Worm (Caenorhabditis elegans) whole organism, L4 larva: ENCODE results near the gene T25C12.3.

Experiments
- D1046.2 ChIP-seq: fragments of 200-800 bp; sonication (Bioruptor generic); IDR thresholded peaks from 2 replicates; pipeline ENCODE4 v1.3.6; 2022; ENCODE audit warnings: missing genetic modification characterization, missing compliant biosample characterization
- Y105C5A.15 ChIP-seq: fragments of 200-800 bp; sonication (Bioruptor generic); IDR thresholded peaks from 2 replicates; pipeline ENCODE4 v1.3.6; 2022; ENCODE audit warnings: missing genetic modification characterization, missing compliant biosample characterization
- Y48G9A.11 ChIP-seq: fragments of 200-800 bp; sonication (Bioruptor generic); IDR thresholded peaks from 2 replicates; pipeline ENCODE4 v1.3.6; 2022; ENCODE audit warnings: missing genetic modification reagents, missing genetic modification characterization, missing compliant biosample characterization
- Y5F2A.4 ChIP-seq: fragments of 200-800 bp; sonication (Bioruptor generic); optimal IDR thresholded peaks from 2 replicates; lab custom pipeline; 2018; ENCODE audit warnings: mild to moderate bottlenecking, missing genetic modification characterization, missing compliant biosample characterization
- Y75B8A.6 ChIP-seq: fragments of 200-800 bp; sonication (Bioruptor generic); IDR thresholded peaks from 2 replicates; pipeline ENCODE4 v1.3.6; 2022; ENCODE audit warnings: missing genetic modification reagents, missing genetic modification characterization, missing compliant biosample characterization
- ZK546.5 ChIP-seq, 2 experiments: sonication (generic microtip); optimal IDR thresholded peaks; 2 replicates each; lab custom pipeline; 2017; ENCODE audit warnings: missing biosample characterization in 2 of 2, missing genetic modification characterization in 2 of 2
- aha-1 ChIP-seq: fragments of 150-350 bp; peaks from one replicate; lab custom pipeline; 2014; ENCODE audit warnings: missing biosample characterization, missing genetic modification characterization
- aly-2 ChIP-seq: sonication (generic microtip); optimal IDR thresholded peaks from 2 replicates; lab custom pipeline; 2018; ENCODE audit warnings: missing biosample characterization, missing genetic modification characterization
- arid-1 ChIP-seq: fragments of 200-800 bp; sonication (Bioruptor generic); conservative IDR thresholded peaks from 2 replicates; pipeline ENCODE4 v1.3.6; 2022; ENCODE audit warnings: missing genetic modification reagents, missing genetic modification characterization, missing compliant biosample characterization
- ceh-20 ChIP-seq: fragments of 200-800 bp; sonication (Bioruptor generic); IDR thresholded peaks from 2 replicates; pipeline ENCODE4 v1.3.6; 2022; ENCODE audit warnings: missing genetic modification reagents, missing genetic modification characterization, missing compliant biosample characterization
- ceh-32 ChIP-seq: sonication (generic microtip); optimal IDR thresholded peaks from 2 replicates; lab custom pipeline; 2016; ENCODE audit warnings: mild to moderate bottlenecking, missing genetic modification characterization, missing compliant biosample characterization; ENCODE audit not compliant: poor library complexity
- ceh-44 ChIP-seq: fragments of 200-800 bp; sonication (Bioruptor generic); IDR thresholded peaks from 2 replicates; pipeline ENCODE4 v1.3.6; 2022; ENCODE audit warnings: missing genetic modification reagents, missing genetic modification characterization, missing compliant biosample characterization
- ceh-82 ChIP-seq: sonication (generic microtip); optimal IDR thresholded peaks from 2 replicates; lab custom pipeline; 2017; ENCODE audit warnings: missing biosample characterization, missing genetic modification characterization
- ces-1 ChIP-seq: fragments of 150-350 bp; sonication (generic microtip); optimal IDR thresholded peaks from 4 replicates; lab custom pipeline; 2014; ENCODE audit warnings: missing biosample characterization, missing genetic modification reagents, missing genetic modification characterization
- cey-2 ChIP-seq: sonication (generic microtip); optimal IDR thresholded peaks from 3 replicates; lab custom pipeline; 2017; ENCODE audit warnings: missing genetic modification characterization, mild to moderate bottlenecking, missing compliant biosample characterization, antibody characterized with exemption, borderline replicate concordance; ENCODE audit not compliant: insufficient read depth
- daf-19 ChIP-seq: fragments of 200-800 bp; sonication (Bioruptor generic); conservative IDR thresholded peaks from 2 replicates; pipeline ENCODE4 v1.3.6; 2022; ENCODE audit warnings: missing genetic modification characterization, missing compliant biosample characterization
- dmd-6 ChIP-seq: fragments of 200-800 bp; sonication (Bioruptor generic); IDR thresholded peaks from 2 replicates; pipeline ENCODE4 v1.3.6; 2022; ENCODE audit warnings: missing genetic modification reagents, missing genetic modification characterization, missing compliant biosample characterization
- dmd-8 ChIP-seq: fragments of 200-800 bp; sonication (Bioruptor generic); IDR thresholded peaks from 2 replicates; pipeline ENCODE4 v1.3.6; 2022; ENCODE audit warnings: missing genetic modification characterization, missing compliant biosample characterization
- egl-27 ChIP-seq: sonication (generic microtip); optimal IDR thresholded peaks from 3 replicates; lab custom pipeline; 2017; ENCODE audit warnings: missing biosample characterization, missing genetic modification reagents, missing genetic modification characterization
- fos-1 ChIP-seq: fragments of 150-350 bp; optimal IDR thresholded peaks from 2 replicates; lab custom pipeline; 2014; ENCODE audit warnings: missing biosample characterization, missing genetic modification characterization
- hlh-11 ChIP-seq: fragments of 200-800 bp; sonication (Bioruptor generic); optimal IDR thresholded peaks from 2 replicates; lab custom pipeline; 2018; ENCODE audit warnings: mild to moderate bottlenecking, missing genetic modification characterization, missing compliant biosample characterization
- hlh-30 ChIP-seq: sonication (generic microtip); optimal IDR thresholded peaks from 2 replicates; lab custom pipeline; 2017; ENCODE audit warnings: antibody characterized with exemption, mild to moderate bottlenecking, missing genetic modification characterization, missing compliant biosample characterization; ENCODE audit not compliant: insufficient read depth
- jun-1 ChIP-seq: fragments of 150-350 bp; optimal IDR thresholded peaks from 2 replicates; lab custom pipeline; 2014; ENCODE audit warnings: missing biosample characterization, missing genetic modification reagents, missing genetic modification characterization
- lin-1 ChIP-seq: fragments of 200-800 bp; sonication (Bioruptor generic); IDR thresholded peaks from 2 replicates; pipeline ENCODE4 v1.3.6; 2022; ENCODE audit warnings: missing genetic modification reagents, missing genetic modification characterization, missing compliant biosample characterization
- mdl-1 ChIP-seq, 2 experiments: fragments of 150-350 bp in 1 of 2; sonication (generic microtip) in 1 of 2; optimal IDR thresholded peaks; 2 replicates each; lab custom pipeline; 2014 to 2017; ENCODE audit warnings: missing biosample characterization in 2 of 2, missing genetic modification characterization in 2 of 2
- mep-1 ChIP-seq: fragments of 150-350 bp; sonication (generic microtip); optimal IDR thresholded peaks from 3 replicates; lab custom pipeline; 2014; ENCODE audit warnings: missing biosample characterization, missing genetic modification characterization
- mes-2 ChIP-seq: sonication (generic microtip); optimal IDR thresholded peaks from 2 replicates; lab custom pipeline; 2016; ENCODE audit warnings: missing genotype, mild to moderate bottlenecking, missing genetic modification characterization, missing compliant biosample characterization; ENCODE audit not compliant: poor library complexity, severe bottlenecking
- mxl-3 ChIP-seq: fragments of 200-800 bp; sonication (Bioruptor generic); optimal IDR thresholded peaks from 2 replicates; lab custom pipeline; 2018; ENCODE audit warnings: mild to moderate bottlenecking, missing genetic modification characterization, missing compliant biosample characterization
- nhr-11 ChIP-seq: fragments of 150-350 bp; optimal IDR thresholded peaks from 2 replicates; lab custom pipeline; 2014; ENCODE audit warnings: missing biosample characterization, missing genetic modification characterization
- nhr-48 ChIP-seq: sonication (generic microtip); optimal IDR thresholded peaks from 2 replicates; lab custom pipeline; 2016; ENCODE audit warnings: mild to moderate bottlenecking, missing genetic modification characterization, missing compliant biosample characterization
- nhr-6 ChIP-seq: fragments of 150-350 bp; optimal IDR thresholded peaks from 2 replicates; lab custom pipeline; 2014; ENCODE audit warnings: missing biosample characterization, missing genetic modification characterization
- php-3 ChIP-seq: fragments of 200-800 bp; sonication (Bioruptor generic); IDR thresholded peaks from 2 replicates; pipeline ENCODE4 v1.3.6; 2022; ENCODE audit warnings: missing genetic modification reagents, missing genetic modification characterization, missing compliant biosample characterization
- pqm-1 ChIP-seq: sonication (generic microtip); optimal IDR thresholded peaks from 2 replicates; lab custom pipeline; 2017; ENCODE audit warnings: missing biosample characterization, missing genetic modification characterization
- rbr-2 ChIP-seq: sonication (generic microtip); optimal IDR thresholded peaks from 2 replicates; lab custom pipeline; 2016; ENCODE audit warnings: missing genotype, missing genetic modification characterization, missing compliant biosample characterization
- saeg-2 ChIP-seq: fragments of 200-800 bp; sonication (Bioruptor generic); IDR thresholded peaks from 2 replicates; pipeline ENCODE4 v1.3.6; 2022; ENCODE audit warnings: missing genetic modification reagents, missing genetic modification characterization, missing compliant biosample characterization
- snpc-4 ChIP-seq: fragments of 150-350 bp; optimal IDR thresholded peaks from 2 replicates; lab custom pipeline; 2014; ENCODE audit warnings: missing biosample characterization, missing genetic modification characterization
- unc-62 ChIP-seq, 3 experiments: fragments of 150-350 bp in 1 of 3; sonication (generic microtip); optimal IDR thresholded peaks in 2 of 3; peaks in 1 of 3; 1 replicate in 1 of 3; 2 replicates in 2 of 3; lab custom pipeline; 2014 to 2017; ENCODE audit warnings: missing biosample characterization in 3 of 3, missing genetic modification characterization in 3 of 3, missing genetic modification reagents in 3 of 3, missing genotype in 1 of 3
- zfp-3 ChIP-seq: fragments of 200-800 bp; sonication (Bioruptor generic); conservative IDR thresholded peaks from 2 replicates; pipeline ENCODE4 v1.3.6; 2022; ENCODE audit warnings: missing genetic modification reagents, missing genetic modification characterization, missing compliant biosample characterization

Gene T25C12.3

DNA sequence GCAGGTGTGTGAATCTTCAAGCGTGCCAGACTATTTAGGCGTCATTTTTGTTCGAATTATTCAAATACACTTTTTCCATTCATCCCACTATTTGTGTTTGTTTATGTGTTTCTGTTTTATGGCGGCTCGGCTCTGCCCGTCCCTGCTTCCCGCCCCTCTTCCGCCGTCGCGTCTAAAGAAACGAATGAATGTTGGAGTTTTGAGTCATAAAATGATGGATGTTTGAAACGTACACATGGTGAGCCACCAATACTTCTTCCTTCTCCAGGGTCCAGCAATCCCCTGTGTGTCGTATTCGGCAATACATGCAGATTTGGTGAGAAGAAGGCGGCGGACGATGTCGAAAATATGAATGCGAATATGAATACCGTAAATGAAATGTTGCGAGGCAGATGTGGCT is 36.8 kb downstream of the T25C12.3 start:
- TF ChIP-seq aha-1 (tag; lab: Kevin White, UChicago) (peak; percentile 76), ceh-20 (GFP tag; lab: Robert Waterston, UW) (0 out of 2 replicates have a peak, but pooled peaks have one; percentile 13), mes-2 (no peak), nhr-11 (tag; lab: Kevin White, UChicago) (no peak), ceh-82 (tag; lab: Kevin White, UChicago) (no peak), mep-1 (tag; lab: Kevin White, UChicago) (peak; percentile 5), jun-1 (tag; lab: Kevin White, UChicago) (no peak), mdl-1 (tag; optimal IDR thresholded peaks at IDR 0.05; lab: Kevin White, UChicago) (peak in 1 of 2 experiments; percentile 5), D1046.2 (GFP tag; lab: Robert Waterston, UW) (no peak)

DNA sequence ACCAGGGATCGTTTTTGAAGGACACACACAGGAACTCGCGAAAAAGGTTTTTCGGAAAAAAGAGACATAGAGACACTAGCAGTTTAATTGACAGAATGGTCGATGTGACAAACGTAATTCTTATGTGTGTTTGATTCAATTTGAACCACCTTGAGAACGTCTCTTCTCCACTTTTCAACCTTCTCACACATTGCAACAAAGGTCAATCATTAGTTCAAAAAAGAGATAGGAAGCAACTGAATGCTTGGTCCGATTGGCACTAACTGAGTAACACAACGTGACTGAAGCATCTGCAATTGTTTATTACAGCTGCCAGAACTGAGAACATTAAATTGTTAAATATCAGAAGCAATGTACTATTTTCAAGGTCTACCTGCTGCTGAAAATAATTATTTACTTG is 37.7 kb downstream of the T25C12.3 start:
- TF ChIP-seq aly-2 (tag; lab: Kevin White, UChicago), result no peak
- TF ChIP-seq saeg-2 (GFP tag; lab: Robert Waterston, UW), result no peak
- no peak for TF ChIP-seq lin-1 (GFP tag; lab: Robert Waterston, UW)
- TF ChIP-seq rbr-2 (tag; lab: Kevin White, UChicago), result no peak
- peak; percentile 9 for TF ChIP-seq mep-1 (tag; lab: Kevin White, UChicago)
- no peak for TF ChIP-seq pqm-1 (tag; lab: Kevin White, UChicago)
- TF ChIP-seq php-3 (GFP tag; lab: Robert Waterston, UW), result no peak
- TF ChIP-seq nhr-6 (tag; lab: Kevin White, UChicago), result no peak
- no peak for TF ChIP-seq Y5F2A.4 (GFP tag; lab: Kevin White, UChicago)
- TF ChIP-seq mxl-3 (GFP tag; lab: Kevin White, UChicago), result peak; percentile 1
- TF ChIP-seq aha-1 (tag; lab: Kevin White, UChicago), result peak; percentile 92
- TF ChIP-seq ceh-44, result no peak
- TF ChIP-seq dmd-6 (GFP tag; lab: Robert Waterston, UW), result peak; percentile 6; the same call in 1 of the 2 replicates
- TF ChIP-seq ces-1 (GFP tag; lab: Kevin White, UChicago), result no peak
- peak in 1 of 2 experiments; percentile 99 for TF ChIP-seq unc-62 (GFP tag; optimal IDR thresholded peaks at IDR 0.05 in 1 of 2; lab: Kevin White, UChicago)
- TF ChIP-seq unc-62 (tag; optimal IDR thresholded peaks at IDR 0.05; lab: Kevin White, UChicago), result no peak

DNA sequence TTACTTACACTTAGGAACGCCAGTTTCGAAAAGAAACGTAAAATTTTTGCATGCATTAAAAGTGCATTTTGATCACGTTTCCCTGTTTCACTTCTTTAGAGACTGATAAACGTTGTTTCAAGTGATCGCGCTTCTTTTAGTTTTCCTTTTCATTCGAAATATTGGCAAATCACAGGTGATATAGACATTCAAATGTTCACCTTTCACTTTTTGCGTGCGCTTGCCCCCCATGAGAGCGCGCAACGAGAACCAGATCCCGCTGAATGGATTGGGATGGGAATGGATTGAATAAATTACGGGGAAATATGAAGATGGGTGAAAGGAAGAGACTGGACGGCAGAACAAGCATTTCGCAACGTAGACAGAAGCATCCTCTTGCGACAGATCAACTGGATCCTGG is 38.3 kb downstream of the T25C12.3 start:
- TF ChIP-seq ceh-32 (tag; lab: Kevin White, UChicago), result no peak
- no peak for TF ChIP-seq egl-27
- TF ChIP-seq ces-1 (GFP tag; lab: Kevin White, UChicago), result no peak
- TF ChIP-seq Y75B8A.6 (GFP tag; lab: Robert Waterston, UW), result no peak
- no peak for TF ChIP-seq jun-1 (tag; lab: Kevin White, UChicago)
- no peak for TF ChIP-seq mep-1 (tag; lab: Kevin White, UChicago)
- no peak for TF ChIP-seq daf-19 (GFP tag; lab: Robert Waterston, UW)
- TF ChIP-seq dmd-8, result no peak
- peak; percentile 19 for TF ChIP-seq pqm-1 (tag; lab: Kevin White, UChicago)
- TF ChIP-seq hlh-30 (tag; lab: Kevin White, UChicago), result peak; percentile 39
- TF ChIP-seq ZK546.5 (tag; optimal IDR thresholded peaks at IDR 0.05; lab: Kevin White, UChicago), result no peak
- TF ChIP-seq fos-1, result no peak
- no peak for TF ChIP-seq Y48G9A.11 (GFP tag; lab: Robert Waterston, UW)
- TF ChIP-seq arid-1 (GFP tag; lab: Robert Waterston, UW), result no peak
- TF ChIP-seq zfp-3 (GFP tag; lab: Robert Waterston, UW), result no peak
- no peak for TF ChIP-seq Y105C5A.15 (GFP tag; lab: Robert Waterston, UW)
- peak; percentile 18 for TF ChIP-seq nhr-48 (tag; lab: Kevin White, UChicago)
- peak; percentile 35 for TF ChIP-seq hlh-11
- TF ChIP-seq snpc-4, result no peak
- TF ChIP-seq rbr-2 (tag; lab: Kevin White, UChicago), result no peak
- TF ChIP-seq cey-2 (tag; lab: Kevin White, UChicago), result no peak
